Fruit fly (Drosophila melanogaster) whole organism, pupa: ENCODE data around the gene CtsF.
A peak's percentile ranks its signal among the peaks of the same experiment; 100 is the strongest.

ENCODE experiments used
- CG10348 ChIP-seq: fragments of 200-800 bp; sonication (Bioruptor generic); IDR thresholded peaks from 2 replicates; pipeline ENCODE4 v1.3.6; 2022; ENCODE audit warnings: missing biosample characterization, missing genetic modification characterization
- CG12605 ChIP-seq: fragments of 200-800 bp; sonication (Bioruptor generic); IDR thresholded peaks from 2 replicates; pipeline ENCODE4 v1.3.6; 2022; ENCODE audit warnings: missing biosample characterization, missing genetic modification characterization
- CG13204 ChIP-seq: fragments of 200-800 bp; sonication (Bioruptor generic); optimal IDR thresholded peaks from 2 replicates; lab custom pipeline; 2018; ENCODE audit warnings: missing biosample characterization, mild to moderate bottlenecking, missing genetic modification characterization, moderate library complexity
- CG32121 ChIP-seq: fragments of 200-800 bp; sonication (Bioruptor generic); IDR thresholded peaks from 2 replicates; pipeline ENCODE4 v1.3.6; 2022; ENCODE audit warnings: missing biosample characterization, missing genetic modification characterization
- CG34367 ChIP-seq: fragments of 200-800 bp; sonication (Bioruptor generic); optimal IDR thresholded peaks from 2 replicates; lab custom pipeline; 2018; ENCODE audit warnings: missing biosample characterization, mild to moderate bottlenecking, missing genetic modification characterization
- CG4496 ChIP-seq: fragments of 200-800 bp; sonication (Bioruptor generic); IDR thresholded peaks from 3 replicates; pipeline ENCODE4 v1.3.6; 2022; ENCODE audit warnings: missing biosample characterization, missing genetic modification characterization
- D1 ChIP-seq: fragments of 200-800 bp; sonication (Bioruptor generic); optimal IDR thresholded peaks from 2 replicates; lab custom pipeline; 2018; ENCODE audit warnings: missing biosample characterization, mild to moderate bottlenecking, missing genetic modification characterization, moderate library complexity
- EcR ChIP-seq: fragments of 200-800 bp; sonication (Bioruptor generic); optimal IDR thresholded peaks from 3 replicates; lab custom pipeline; 2019; ENCODE audit warnings: missing biosample characterization, missing genetic modification characterization, mild to moderate bottlenecking, moderate library complexity, missing genetic modification reagents
- Pif1A ChIP-seq: fragments of 200-800 bp; sonication (Bioruptor generic); optimal IDR thresholded peaks from 3 replicates; lab custom pipeline; 2016; ENCODE audit warnings: missing biosample characterization, missing genetic modification characterization
- fd96Ca ChIP-seq: fragments of 200-800 bp; sonication (Bioruptor generic); IDR thresholded peaks from 3 replicates; pipeline ENCODE4 v1.3.6; 2022; ENCODE audit warnings: missing biosample characterization, missing genetic modification characterization
- gl ChIP-seq: fragments of 200-800 bp; sonication (Bioruptor generic); optimal IDR thresholded peaks from 2 replicates; lab custom pipeline; 2018; ENCODE audit warnings: missing biosample characterization, mild to moderate bottlenecking, missing genetic modification characterization

dm6 chr3R:5281094-5281493 is 29.5 kb upstream of the CtsF start:
- TF ChIP-seq D1 (tag; lab: Kevin White, UChicago) (no peak), Pif1A (peak; percentile 34), CG13204 (GFP tag; lab: Kevin White, UChicago) (peak; percentile 13), CG32121 (GFP tag; lab: Robert Waterston, UW) (peak; percentile 33; the same call in 1 of the 2 replicates), fd96Ca (GFP tag; lab: Robert Waterston, UW) (peak; percentile 49; the same call in 1 of the 3 replicates), EcR (peak; percentile 63), gl (no peak), CG4496 (GFP tag; lab: Robert Waterston, UW) (peak; percentile 60; the same call in 2 of the 3 replicates), CG34367 (tag; lab: Kevin White, UChicago) (no peak), CG12605 (GFP tag; lab: Robert Waterston, UW) (peak; percentile 55), CG10348 (GFP tag; lab: Robert Waterston, UW) (no peak)
